Fruit fly (Drosophila melanogaster) whole organism, embryonic: Measurements from ENCODE around the gene Pgant8.

ENCODE experiments used
- Abd-B ChIP-seq: fragments of 200-800 bp; sonication (Bioruptor generic); optimal IDR thresholded peaks from 2 replicates; lab custom pipeline; 2018; ENCODE audit warnings: missing biosample characterization, mild to moderate bottlenecking, missing genetic modification characterization, moderate library complexity
- Ada2b ChIP-seq: fragments of 200-800 bp; sonication (Bioruptor generic); IDR thresholded peaks from 2 replicates; pipeline ENCODE4 v1.3.6; 2022; ENCODE audit warnings: missing biosample characterization, missing genetic modification characterization
- CG10959 ChIP-seq: fragments of 200-800 bp; sonication (Bioruptor generic); IDR thresholded peaks from 2 replicates; pipeline ENCODE4 v1.3.6; 2022; ENCODE audit warnings: missing biosample characterization, missing genetic modification characterization
- CG10979 ChIP-seq: fragments of 200-800 bp; sonication (Bioruptor generic); optimal IDR thresholded peaks from 2 replicates; lab custom pipeline; 2018; ENCODE audit warnings: missing biosample characterization, mild to moderate bottlenecking, missing genetic modification characterization, moderate library complexity
- CG11504 ChIP-seq: fragments of 200-800 bp; sonication (Bioruptor generic); optimal IDR thresholded peaks from 3 replicates; lab custom pipeline; 2019; ENCODE audit warnings: missing biosample characterization, mild to moderate bottlenecking, missing genetic modification characterization, moderate library complexity
- CG11723 ChIP-seq: fragments of 200-800 bp; sonication (Bioruptor generic); optimal IDR thresholded peaks from 2 replicates; lab custom pipeline; 2017; ENCODE audit warnings: missing biosample characterization, mild to moderate bottlenecking, missing genetic modification characterization
- CG13287 ChIP-seq: fragments of 200-800 bp; sonication (Bioruptor generic); IDR thresholded peaks from 2 replicates; pipeline ENCODE4 v1.3.6; 2022; ENCODE audit warnings: missing biosample characterization, missing genetic modification characterization; ENCODE audit not compliant: partially characterized antibody
- CG15601 ChIP-seq: fragments of 200-800 bp; sonication (Bioruptor generic); optimal IDR thresholded peaks from 3 replicates; lab custom pipeline; 2019; ENCODE audit warnings: missing biosample characterization, mild to moderate bottlenecking, missing genetic modification characterization, moderate library complexity
- CG16863 ChIP-seq: fragments of 200-800 bp; sonication (Bioruptor generic); optimal IDR thresholded peaks from 3 replicates; lab custom pipeline; 2016; ENCODE audit warnings: missing biosample characterization, missing genetic modification characterization
- CG17385 ChIP-seq: fragments of 200-800 bp; sonication (Bioruptor generic); optimal IDR thresholded peaks from 3 replicates; lab custom pipeline; 2018; ENCODE audit warnings: missing biosample characterization, mild to moderate bottlenecking, missing genetic modification characterization
- CG17829 ChIP-seq: fragments of 200-800 bp; optimal IDR thresholded peaks from 2 replicates; lab custom pipeline; 2019; ENCODE audit warnings: missing biosample characterization, mild to moderate bottlenecking, missing genetic modification characterization, moderate library complexity
- CG32767 ChIP-seq: fragments of 200-800 bp; sonication (Bioruptor generic); IDR thresholded peaks from 2 replicates; pipeline ENCODE4 v1.3.6; 2022; ENCODE audit warnings: missing biosample characterization, missing genetic modification characterization
- CG42726 ChIP-seq: fragments of 200-800 bp; sonication (Bioruptor generic); IDR thresholded peaks from 2 replicates; pipeline ENCODE4 v1.3.6; 2022; ENCODE audit warnings: missing biosample characterization, missing genetic modification characterization; ENCODE audit not compliant: partially characterized antibody
- CG4360 ChIP-seq: fragments of 200-800 bp; sonication (Bioruptor generic); IDR thresholded peaks from 2 replicates; pipeline ENCODE4 v1.3.6; 2022; ENCODE audit warnings: missing biosample characterization, missing genetic modification characterization
- CG4707 ChIP-seq: fragments of 200-800 bp; sonication (Bioruptor generic); optimal IDR thresholded peaks from 2 replicates; lab custom pipeline; 2018; ENCODE audit warnings: missing biosample characterization, mild to moderate bottlenecking, missing genetic modification characterization, moderate library complexity
- CG8765 ChIP-seq: fragments of 200-800 bp; sonication (Bioruptor generic); IDR thresholded peaks from 2 replicates; pipeline ENCODE4 v1.3.6; 2022; ENCODE audit warnings: missing biosample characterization, missing genetic modification characterization
- D19A ChIP-seq: fragments of 200-800 bp; optimal IDR thresholded peaks from 3 replicates; lab custom pipeline; 2019; ENCODE audit warnings: missing biosample characterization, mild to moderate bottlenecking, missing genetic modification characterization, moderate library complexity
- E2f2 ChIP-seq: fragments of 200-800 bp; sonication (Bioruptor generic); IDR thresholded peaks from 2 replicates; pipeline ENCODE4 v1.3.6; 2022; ENCODE audit warnings: missing biosample characterization, missing genetic modification characterization
- Fer1 ChIP-seq: fragments of 200-800 bp; sonication (Bioruptor generic); optimal IDR thresholded peaks from 2 replicates; lab custom pipeline; 2017; ENCODE audit warnings: missing biosample characterization, mild to moderate bottlenecking, missing genetic modification characterization
- H15 ChIP-seq: fragments of 200-800 bp; sonication (Bioruptor generic); IDR thresholded peaks from 3 replicates; pipeline ENCODE4 v1.3.6; 2022; ENCODE audit warnings: missing biosample characterization, missing genetic modification characterization
- Hr51 ChIP-seq, 2 experiments: fragments of 200-800 bp; sonication (Bioruptor generic); optimal IDR thresholded peaks; 2 replicates in 1 of 2; 3 replicates in 1 of 2; lab custom pipeline; 2016 to 2018; ENCODE audit warnings: missing biosample characterization in 2 of 2, missing genetic modification characterization in 2 of 2, mild to moderate bottlenecking in 1 of 2, moderate library complexity in 1 of 2
- Jarid2 ChIP-seq: fragments of 200-800 bp; sonication (Bioruptor generic); optimal IDR thresholded peaks from 3 replicates; lab custom pipeline; 2017; ENCODE audit warnings: mild to moderate bottlenecking, missing biosample characterization, missing genetic modification reagents, missing genetic modification characterization
- Myb ChIP-seq: fragments of 200-800 bp; sonication (Bioruptor generic); optimal IDR thresholded peaks from 2 replicates; lab custom pipeline; 2016; ENCODE audit warnings: missing biosample characterization, missing genetic modification characterization
- NC2β ChIP-seq: fragments of 200-800 bp; sonication (Bioruptor generic); optimal IDR thresholded peaks from 2 replicates; lab custom pipeline; 2016; ENCODE audit warnings: missing biosample characterization, missing genetic modification characterization
- Ssrp ChIP-seq: fragments of 200-800 bp; sonication (Bioruptor generic); optimal IDR thresholded peaks from 2 replicates; lab custom pipeline; 2018; ENCODE audit warnings: missing biosample characterization, mild to moderate bottlenecking, missing genetic modification characterization, moderate library complexity
- Taf1 ChIP-seq: fragments of 200-800 bp; sonication (Bioruptor generic); IDR thresholded peaks from 2 replicates; pipeline ENCODE4 v1.3.6; 2022; ENCODE audit warnings: missing biosample characterization, missing genetic modification characterization
- ac ChIP-seq: fragments of 200-800 bp; sonication (Bioruptor generic); optimal IDR thresholded peaks from 3 replicates; lab custom pipeline; 2017; ENCODE audit warnings: missing biosample characterization, mild to moderate bottlenecking, missing genetic modification characterization
- ara ChIP-seq: fragments of 200-800 bp; sonication (Bioruptor generic); IDR thresholded peaks from 2 replicates; pipeline ENCODE4 v1.3.6; 2022; ENCODE audit warnings: missing biosample characterization, missing genetic modification characterization
- bowl ChIP-seq: fragments of 200-800 bp; sonication (Bioruptor generic); IDR thresholded peaks from 2 replicates; pipeline ENCODE4 v1.3.6; 2022; ENCODE audit warnings: missing biosample characterization, missing genetic modification characterization
- caup ChIP-seq: fragments of 200-800 bp; sonication (Bioruptor generic); optimal IDR thresholded peaks from 3 replicates; lab custom pipeline; 2017; ENCODE audit warnings: missing biosample characterization, mild to moderate bottlenecking, missing genetic modification characterization, moderate library complexity; ENCODE audit not compliant: severe bottlenecking
- chinmo ChIP-seq: fragments of 200-800 bp; sonication (Bioruptor generic); IDR thresholded peaks from 4 replicates; pipeline ENCODE4 v1.3.6; 2022; ENCODE audit warnings: missing biosample characterization, missing genetic modification characterization; ENCODE audit not compliant: partially characterized antibody
- chm ChIP-seq: fragments of 200-800 bp; sonication (Bioruptor generic); IDR thresholded peaks from 2 replicates; pipeline ENCODE4 v1.3.6; 2022; ENCODE audit warnings: missing biosample characterization, missing genetic modification characterization
- chn ChIP-seq: fragments of 200-800 bp; sonication (Bioruptor generic); optimal IDR thresholded peaks from 2 replicates; lab custom pipeline; 2016; ENCODE audit warnings: missing biosample characterization, missing genetic modification characterization
- gcm ChIP-seq: fragments of 200-800 bp; sonication (Bioruptor generic); optimal IDR thresholded peaks from 2 replicates; lab custom pipeline; 2019; ENCODE audit warnings: missing biosample characterization, mild to moderate bottlenecking, missing genetic modification characterization, moderate library complexity
- h ChIP-seq: fragments of >200 bp; optimal IDR thresholded peaks from 2 replicates; lab custom pipeline; 2017
- kni ChIP-seq: fragments of 200-800 bp; sonication (Bioruptor generic); optimal IDR thresholded peaks from 3 replicates; lab custom pipeline; 2017; ENCODE audit warnings: mild to moderate bottlenecking, missing biosample characterization, missing genetic modification reagents, missing genetic modification characterization
- knrl ChIP-seq: fragments of 200-800 bp; sonication (Bioruptor generic); IDR thresholded peaks from 3 replicates; pipeline ENCODE4 v1.3.6; 2022; ENCODE audit warnings: missing biosample characterization, missing genetic modification characterization; ENCODE audit not compliant: partially characterized antibody
- oc ChIP-seq: fragments of 200-800 bp; sonication (Bioruptor generic); optimal IDR thresholded peaks from 2 replicates; lab custom pipeline; 2018; ENCODE audit warnings: missing biosample characterization, mild to moderate bottlenecking, missing genetic modification characterization, moderate library complexity
- p53 ChIP-seq: fragments of 200-800 bp; sonication (Bioruptor generic); optimal IDR thresholded peaks from 2 replicates; lab custom pipeline; 2016; ENCODE audit warnings: missing biosample characterization, missing genetic modification characterization
- row ChIP-seq: fragments of 200-800 bp; sonication (Bioruptor generic); IDR thresholded peaks from 3 replicates; pipeline ENCODE4 v1.3.6; 2022; ENCODE audit warnings: missing biosample characterization, missing genetic modification characterization
- scrt ChIP-seq: fragments of 200-800 bp; sonication (Bioruptor generic); optimal IDR thresholded peaks from 2 replicates; lab custom pipeline; 2018; ENCODE audit warnings: missing biosample characterization, mild to moderate bottlenecking, missing genetic modification characterization, moderate library complexity
- sens ChIP-seq: fragments of 200-800 bp; sonication (Bioruptor generic); peaks from one replicate; lab custom pipeline; 2016; ENCODE audit warnings: missing biosample characterization, missing genetic modification characterization
- sim ChIP-seq: fragments of 200-800 bp; sonication (Bioruptor generic); IDR thresholded peaks from 2 replicates; pipeline ENCODE4 v1.3.6; 2022; ENCODE audit warnings: missing biosample characterization, missing genetic modification characterization
- sna ChIP-seq: fragments of 200-800 bp; sonication (Bioruptor generic); IDR thresholded peaks from 2 replicates; pipeline ENCODE4 v1.3.6; 2022; ENCODE audit warnings: missing biosample characterization, missing genetic modification characterization; ENCODE audit not compliant: partially characterized antibody
- tna ChIP-seq: fragments of 200-800 bp; sonication (Bioruptor generic); IDR thresholded peaks from 2 replicates; pipeline ENCODE4 v1.3.6; 2022; ENCODE audit warnings: missing biosample characterization, missing genetic modification characterization; ENCODE audit not compliant: partially characterized antibody
- trem ChIP-seq: fragments of 200-800 bp; optimal IDR thresholded peaks from 3 replicates; lab custom pipeline; 2019; ENCODE audit warnings: missing biosample characterization, mild to moderate bottlenecking, missing genetic modification characterization, moderate library complexity
- z ChIP-seq: fragments of 200-800 bp; sonication (Bioruptor generic); IDR thresholded peaks from 3 replicates; pipeline ENCODE4 v1.3.6; 2022; ENCODE audit warnings: missing biosample characterization, missing genetic modification characterization

The Pgant8 gene

dm6 chr3L:15728195-15728594 is 44.5 kb downstream of the Pgant8 start, which contains the start of gene comm (continued):
- TF ChIP-seq CG11504 (tag; lab: Kevin White, UChicago) (peak; percentile 7), bowl (GFP tag; lab: Robert Waterston, UW) (peak; percentile 19; the same call in 1 of the 2 replicates), p53 (GFP tag; lab: Kevin White, UChicago) (peak; percentile 16)

dm6 chr3L:15729306-15730006 is 45.8 kb downstream of the Pgant8 start:
- TF ChIP-seq E2f2 (0 out of 2 replicates have a peak, but pooled peaks have one; percentile 15), sens (GFP tag; lab: Kevin White, UChicago) (peak; percentile 85), CG15601 (tag; lab: Kevin White, UChicago) (peak; percentile 22), CG8765 (no peak), Myb (GFP tag; lab: Kevin White, UChicago) (no peak), CG10959 (GFP tag; lab: Robert Waterston, UW) (no peak), CG32767 (no peak), NC2β (peak; percentile 37), caup (no peak), CG16863 (no peak), scrt (no peak), chinmo (GFP tag; lab: Robert Waterston, UW) (peak; percentile 75; the same call in 1 of the 4 replicates), CG13287 (GFP tag; lab: Robert Waterston, UW) (peak; percentile 63), z (GFP tag; lab: Robert Waterston, UW) (peak; percentile 99), chn (GFP tag; lab: Kevin White, UChicago) (no peak), h (lab: Kevin White, UChicago) (no peak), CG4360 (GFP tag; lab: Robert Waterston, UW) (peak; percentile 46; the same call in 1 of the 2 replicates), chm (GFP tag; lab: Robert Waterston, UW) (peak; percentile 90), CG10979 (tag; lab: Kevin White, UChicago) (peak; percentile 32), CG42726 (GFP tag; lab: Robert Waterston, UW) (peak; percentile 63; the same call in 1 of the 2 replicates), kni (peak; percentile 41), D19A (peak; percentile 32), Taf1 (GFP tag; lab: Robert Waterston, UW) (no peak), Fer1 (GFP tag; lab: Kevin White, UChicago) (no peak), Ssrp (tag; lab: Kevin White, UChicago) (no peak), gcm (peak; percentile 44), Jarid2 (GFP tag; lab: Kevin White, UChicago) (peak; percentile 98), CG11723 (GFP tag; lab: Kevin White, UChicago) (no peak), sna (GFP tag; lab: Robert Waterston, UW) (peak; percentile 60; the same call in 1 of the 2 replicates), trem (tag; lab: Kevin White, UChicago) (peak; percentile 36), Ada2b (GFP tag; lab: Robert Waterston, UW) (no peak), Hr51 (GFP tag; optimal IDR thresholded peaks at IDR 0.05; lab: Kevin White, UChicago) (peak in 1 of 2 experiments; percentile 5), knrl (GFP tag; lab: Robert Waterston, UW) (peak; percentile 35; the same call in 1 of the 3 replicates), CG17829 (peak; percentile 74), row (no peak), CG4707 (GFP tag; lab: Kevin White, UChicago) (peak; percentile 62), CG17385 (GFP tag; lab: Kevin White, UChicago) (peak; percentile 26), sim (GFP tag; lab: Robert Waterston, UW) (0 out of 2 replicates have a peak, but pooled peaks have one; percentile 10), tna (GFP tag; lab: Robert Waterston, UW) (no peak), ara (0 out of 2 replicates have a peak, but pooled peaks have one; percentile 46), Abd-B (no peak), ac (GFP tag; lab: Kevin White, UChicago) (peak; percentile 26), H15 (no peak), oc (tag; lab: Kevin White, UChicago) (peak; percentile 24)
